Worm (Caenorhabditis elegans) whole organism, L4/young adult: ENCODE measurements around the gene cct-3.

Experiments
- W03F9.2 ChIP-seq: fragments of 150-350 bp; optimal IDR thresholded peaks from 2 replicates; lab custom pipeline; 2014; ENCODE audit warnings: missing biosample characterization, missing genetic modification characterization
- him-1 ChIP-seq: sonication (generic microtip); optimal IDR thresholded peaks from 2 replicates; lab custom pipeline; 2016; ENCODE audit warnings: missing genotype, missing genetic modification reagents, missing genetic modification characterization, missing compliant biosample characterization

DNA sequence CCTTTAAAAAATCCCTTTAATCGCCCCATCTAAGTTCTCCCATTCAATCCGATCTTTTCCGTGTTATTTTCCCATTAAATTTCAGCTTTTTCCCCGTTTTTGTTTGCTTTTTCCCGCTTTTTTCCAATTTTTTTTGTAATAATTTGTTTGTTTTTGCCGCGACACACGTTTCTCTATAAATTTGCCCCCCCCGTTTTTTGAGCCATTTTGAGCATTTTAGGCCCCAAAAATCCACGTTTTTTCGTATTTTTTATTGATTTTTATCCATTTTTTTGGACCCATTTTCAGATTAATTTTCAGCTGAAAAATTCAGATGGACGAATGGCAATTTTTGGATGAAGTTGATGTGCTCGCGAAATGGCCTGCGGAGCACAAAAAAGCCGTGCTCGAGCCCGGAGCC lies 10.0 kb downstream of the cct-3 start, which contains the start of gene F54A3.2:
- TF ChIP-seq him-1 (tag; lab: Kevin White, UChicago) (no peak), W03F9.2 (tag; lab: Kevin White, UChicago) (no peak)
